Fruit fly (Drosophila melanogaster) whole organism, embryonic: ENCODE results near the gene stv.

Experiments
- Aef1 ChIP-seq: fragments of 200-800 bp; sonication (Bioruptor generic); IDR thresholded peaks from 3 replicates; pipeline ENCODE4 v1.3.6; 2022; ENCODE audit warnings: missing biosample characterization, missing genetic modification characterization
- Awh ChIP-seq: fragments of 200-800 bp; sonication (Bioruptor generic); IDR thresholded peaks from 2 replicates; pipeline ENCODE4, ENCODE4 v1.3.6; 2022; ENCODE audit warnings: missing biosample characterization, missing genetic modification characterization
- B-H2 ChIP-seq: fragments of 200-800 bp; sonication (Bioruptor generic); optimal IDR thresholded peaks from 2 replicates; lab custom pipeline; 2018; ENCODE audit warnings: missing biosample characterization, mild to moderate bottlenecking, missing genetic modification characterization
- Bdp1 ChIP-seq: fragments of 200-800 bp; sonication (Bioruptor generic); optimal IDR thresholded peaks from 3 replicates; lab custom pipeline; 2016; ENCODE audit warnings: missing biosample characterization, missing genetic modification characterization
- CG10959 ChIP-seq: fragments of 200-800 bp; sonication (Bioruptor generic); IDR thresholded peaks from 2 replicates; pipeline ENCODE4 v1.3.6; 2022; ENCODE audit warnings: missing biosample characterization, missing genetic modification characterization
- CG12769 ChIP-seq: fragments of 200-800 bp; sonication (Bioruptor generic); optimal IDR thresholded peaks from 2 replicates; lab custom pipeline; 2019; ENCODE audit warnings: missing biosample characterization, mild to moderate bottlenecking, missing genetic modification characterization, moderate library complexity
- CG13894 ChIP-seq: fragments of 200-800 bp; sonication (Bioruptor generic); optimal IDR thresholded peaks from 3 replicates; lab custom pipeline; 2018; ENCODE audit warnings: missing biosample characterization, mild to moderate bottlenecking, missing genetic modification characterization, moderate library complexity
- CG14050 ChIP-seq: fragments of 200-800 bp; sonication (Bioruptor generic); IDR thresholded peaks from 3 replicates; pipeline ENCODE4 v1.3.6; 2022; ENCODE audit warnings: missing biosample characterization, missing genetic modification characterization
- CG14860 ChIP-seq: fragments of 200-800 bp; sonication (Bioruptor generic); IDR thresholded peaks from 3 replicates; pipeline ENCODE4 v1.3.6; 2022; ENCODE audit warnings: missing biosample characterization, missing genetic modification characterization; ENCODE audit not compliant: partially characterized antibody
- CG16813 ChIP-seq: fragments of 200-800 bp; sonication (Bioruptor generic); IDR thresholded peaks from 3 replicates; pipeline ENCODE4 v1.3.6; 2022; ENCODE audit warnings: missing biosample characterization, missing genetic modification characterization; ENCODE audit not compliant: partially characterized antibody
- CG2199 ChIP-seq: fragments of 200-800 bp; sonication (Bioruptor generic); IDR thresholded peaks from 3 replicates; pipeline ENCODE4 v1.3.6; 2022; ENCODE audit warnings: missing biosample characterization, missing genetic modification characterization
- CG31365 ChIP-seq: fragments of 200-800 bp; sonication (Bioruptor generic); optimal IDR thresholded peaks from 2 replicates; lab custom pipeline; 2018; ENCODE audit warnings: missing biosample characterization, mild to moderate bottlenecking, missing genetic modification characterization
- CG34224 ChIP-seq: fragments of 200-800 bp; sonication (Bioruptor generic); IDR thresholded peaks from 3 replicates; pipeline ENCODE4 v1.3.6; 2022; ENCODE audit warnings: missing biosample characterization, missing genetic modification characterization; ENCODE audit not compliant: partially characterized antibody
- CG3995 ChIP-seq: fragments of 200-800 bp; sonication (Bioruptor generic); optimal IDR thresholded peaks from 3 replicates; lab custom pipeline; 2016; ENCODE audit warnings: missing biosample characterization, missing genetic modification characterization
- CG42726 ChIP-seq: fragments of 200-800 bp; sonication (Bioruptor generic); IDR thresholded peaks from 2 replicates; pipeline ENCODE4 v1.3.6; 2022; ENCODE audit warnings: missing biosample characterization, missing genetic modification characterization; ENCODE audit not compliant: partially characterized antibody
- CG4730 ChIP-seq: fragments of 200-800 bp; sonication (Bioruptor generic); IDR thresholded peaks from 2 replicates; pipeline ENCODE4 v1.3.6; 2022; ENCODE audit warnings: missing biosample characterization, missing genetic modification characterization
- CG6791 ChIP-seq: fragments of 200-800 bp; sonication (Bioruptor generic); IDR thresholded peaks from 3 replicates; pipeline ENCODE4 v1.3.6; 2022; ENCODE audit warnings: missing biosample characterization, missing genetic modification characterization; ENCODE audit not compliant: partially characterized antibody
- CG7928 ChIP-seq: fragments of 200-800 bp; sonication (Bioruptor generic); optimal IDR thresholded peaks from 2 replicates; lab custom pipeline; 2017; ENCODE audit warnings: missing biosample characterization, mild to moderate bottlenecking, missing genetic modification characterization
- Dip2 ChIP-seq: fragments of 200-800 bp; sonication (Bioruptor generic); IDR thresholded peaks from 2 replicates; pipeline ENCODE4 v1.3.6; 2022; ENCODE audit warnings: missing biosample characterization, missing genetic modification characterization
- Doc3 ChIP-seq: fragments of 200-800 bp; sonication (Bioruptor generic); IDR thresholded peaks from 3 replicates; pipeline ENCODE4 v1.3.6; 2022; ENCODE audit warnings: missing biosample characterization, missing genetic modification characterization; ENCODE audit not compliant: partially characterized antibody
- HHEX ChIP-seq: fragments of 200-800 bp; sonication (Bioruptor generic); optimal IDR thresholded peaks from 3 replicates; lab custom pipeline; 2017; ENCODE audit warnings: missing biosample characterization, mild to moderate bottlenecking, missing genetic modification characterization, missing genetic modification reagents
- Hmx ChIP-seq: fragments of 200-800 bp; sonication (Bioruptor generic); optimal IDR thresholded peaks from 2 replicates; lab custom pipeline; 2016; ENCODE audit warnings: missing biosample characterization, missing genetic modification characterization
- Hr78 ChIP-seq, 2 experiments: fragments of 200-800 bp in 1 of 2; fragments of >200 bp in 1 of 2; sonication (Bioruptor generic) in 1 of 2; optimal IDR thresholded peaks; 2 replicates each; lab custom pipeline; 2017 to 2019; ENCODE audit warnings: missing biosample characterization in 2 of 2, missing genetic modification characterization in 2 of 2, mild to moderate bottlenecking in 1 of 2, moderate library complexity in 1 of 2
- Med ChIP-seq: fragments of 200-800 bp; sonication (Bioruptor generic); peaks from one replicate; lab custom pipeline; 2016; ENCODE audit warnings: missing biosample characterization, missing genetic modification characterization, mild to moderate bottlenecking, inconsistent platforms, moderate library complexity
- Nf-YB ChIP-seq: fragments of 200-800 bp; sonication (Bioruptor generic); optimal IDR thresholded peaks from 3 replicates; lab custom pipeline; 2019; ENCODE audit warnings: missing biosample characterization, mild to moderate bottlenecking, missing genetic modification characterization, moderate library complexity
- Opbp ChIP-seq: fragments of 200-800 bp; sonication (Bioruptor generic); IDR thresholded peaks from 3 replicates; pipeline ENCODE4 v1.3.6; 2022; ENCODE audit warnings: missing biosample characterization, missing genetic modification characterization; ENCODE audit not compliant: partially characterized antibody
- Stat92E ChIP-seq, 3 experiments: fragments of >200 bp in 2 of 3; fragments of 200-800 bp in 1 of 3; sonication (Bioruptor generic) in 1 of 3; optimal IDR thresholded peaks; 2 replicates each; lab custom pipeline; 2017 to 2019; ENCODE audit warnings: missing biosample characterization in 3 of 3, missing genetic modification characterization in 3 of 3, mild to moderate bottlenecking in 1 of 3, moderate library complexity in 1 of 3
- YL-1 ChIP-seq: fragments of 200-800 bp; sonication (Bioruptor generic); optimal IDR thresholded peaks from 3 replicates; lab custom pipeline; 2017; ENCODE audit warnings: missing biosample characterization, mild to moderate bottlenecking, missing genetic modification characterization
- abd-A ChIP-seq: fragments of 200-800 bp; sonication (Bioruptor generic); optimal IDR thresholded peaks from 3 replicates; lab custom pipeline; 2019; ENCODE audit warnings: missing biosample characterization, mild to moderate bottlenecking, missing genetic modification characterization, moderate library complexity
- amos ChIP-seq: fragments of 200-800 bp; sonication (Bioruptor generic); IDR thresholded peaks from 2 replicates; pipeline ENCODE4 v1.3.6; 2022; ENCODE audit warnings: missing biosample characterization, missing genetic modification characterization; ENCODE audit not compliant: partially characterized antibody
- ase ChIP-seq: fragments of 200-800 bp; sonication (Bioruptor generic); IDR thresholded peaks from 3 replicates; pipeline ENCODE4 v1.3.6; 2022; ENCODE audit warnings: missing biosample characterization, missing genetic modification characterization
- az2 ChIP-seq: fragments of 200-800 bp; sonication (Bioruptor generic); optimal IDR thresholded peaks from 3 replicates; lab custom pipeline; 2016; ENCODE audit warnings: missing biosample characterization, missing genetic modification characterization
- bbx ChIP-seq: fragments of 200-800 bp; sonication (Bioruptor generic); IDR thresholded peaks from 2 replicates; pipeline ENCODE4 v1.3.6; 2022; ENCODE audit warnings: missing biosample characterization, missing genetic modification characterization; ENCODE audit not compliant: partially characterized antibody
- chm ChIP-seq: fragments of 200-800 bp; sonication (Bioruptor generic); IDR thresholded peaks from 2 replicates; pipeline ENCODE4 v1.3.6; 2022; ENCODE audit warnings: missing biosample characterization, missing genetic modification characterization
- ci ChIP-seq: fragments of 200-800 bp; sonication (Bioruptor generic); IDR thresholded peaks from 3 replicates; pipeline ENCODE4 v1.3.6; 2022; ENCODE audit warnings: missing biosample characterization, missing genetic modification characterization
- ftz-f1 ChIP-seq: fragments of 200-800 bp; sonication (Bioruptor generic); optimal IDR thresholded peaks from 2 replicates; lab custom pipeline; 2016; ENCODE audit warnings: missing biosample characterization, missing genetic modification characterization
- gcm ChIP-seq: fragments of 200-800 bp; sonication (Bioruptor generic); optimal IDR thresholded peaks from 2 replicates; lab custom pipeline; 2019; ENCODE audit warnings: missing biosample characterization, mild to moderate bottlenecking, missing genetic modification characterization, moderate library complexity
- knrl ChIP-seq: fragments of 200-800 bp; sonication (Bioruptor generic); IDR thresholded peaks from 3 replicates; pipeline ENCODE4 v1.3.6; 2022; ENCODE audit warnings: missing biosample characterization, missing genetic modification characterization; ENCODE audit not compliant: partially characterized antibody
- mirr ChIP-seq: fragments of 200-800 bp; sonication (Bioruptor generic); optimal IDR thresholded peaks from 3 replicates; lab custom pipeline; 2018; ENCODE audit warnings: missing biosample characterization, mild to moderate bottlenecking, missing genetic modification characterization
- mld ChIP-seq: fragments of 200-800 bp; sonication (Bioruptor generic); IDR thresholded peaks from 3 replicates; pipeline ENCODE4 v1.3.6; 2022; ENCODE audit warnings: missing biosample characterization, missing genetic modification characterization; ENCODE audit not compliant: partially characterized antibody
- nerfin-2 ChIP-seq: fragments of 200-800 bp; sonication (Bioruptor generic); IDR thresholded peaks from 2 replicates; pipeline ENCODE4 v1.3.6; 2022; ENCODE audit warnings: missing biosample characterization, missing genetic modification characterization; ENCODE audit not compliant: partially characterized antibody
- sens ChIP-seq: fragments of 200-800 bp; sonication (Bioruptor generic); peaks from one replicate; lab custom pipeline; 2016; ENCODE audit warnings: missing biosample characterization, missing genetic modification characterization
- sens-2 ChIP-seq: fragments of 200-800 bp; sonication (Bioruptor generic); IDR thresholded peaks from 2 replicates; pipeline ENCODE4 v1.3.6; 2022; ENCODE audit warnings: missing biosample characterization, missing genetic modification characterization
- shn ChIP-seq: fragments of 200-800 bp; sonication (Bioruptor generic); optimal IDR thresholded peaks from 3 replicates; lab custom pipeline; 2016; ENCODE audit warnings: missing biosample characterization, missing genetic modification characterization
- tna ChIP-seq: fragments of 200-800 bp; sonication (Bioruptor generic); IDR thresholded peaks from 2 replicates; pipeline ENCODE4 v1.3.6; 2022; ENCODE audit warnings: missing biosample characterization, missing genetic modification characterization; ENCODE audit not compliant: partially characterized antibody
- vnd ChIP-seq: fragments of 200-800 bp; sonication (Bioruptor generic); IDR thresholded peaks from 3 replicates; pipeline ENCODE4 v1.3.6; 2022; ENCODE audit warnings: missing biosample characterization, missing genetic modification characterization; ENCODE audit not compliant: partially characterized antibody
- wek ChIP-seq: fragments of 200-800 bp; sonication (Bioruptor generic); optimal IDR thresholded peaks from 3 replicates; lab custom pipeline; 2018; ENCODE audit warnings: missing biosample characterization, mild to moderate bottlenecking, missing genetic modification characterization, moderate library complexity
- z ChIP-seq: fragments of 200-800 bp; sonication (Bioruptor generic); IDR thresholded peaks from 3 replicates; pipeline ENCODE4 v1.3.6; 2022; ENCODE audit warnings: missing biosample characterization, missing genetic modification characterization

Gene stv

dm6 chr3L:13432791-13433190 lies 44.5 kb upstream of the stv start:
- TF ChIP-seq Hmx (GFP tag; lab: Kevin White, UChicago) = no peak
- TF ChIP-seq shn (GFP tag; lab: Kevin White, UChicago) = no peak
- peak; percentile 73 for TF ChIP-seq CG16813 (GFP tag; lab: Robert Waterston, UW)
- TF ChIP-seq CG6791 = peak; percentile 87
- no peak for TF ChIP-seq CG10959 (GFP tag; lab: Robert Waterston, UW)
- peak; percentile 14 for TF ChIP-seq Med (GFP tag; lab: Kevin White, UChicago)
- TF ChIP-seq Aef1 = no peak
- TF ChIP-seq Bdp1 (GFP tag; lab: Kevin White, UChicago) = peak; percentile 98
- no peak for TF ChIP-seq CG4730 (GFP tag; lab: Robert Waterston, UW)
- no peak for TF ChIP-seq CG7928 (GFP tag; lab: Kevin White, UChicago)
- peak; percentile 79 for TF ChIP-seq abd-A (tag; lab: Kevin White, UChicago)
- no peak for TF ChIP-seq CG31365 (tag; lab: Kevin White, UChicago)
- 0 out of 3 replicates have a peak, but pooled peaks have one; percentile 15 for TF ChIP-seq ci (GFP tag; lab: Robert Waterston, UW)
- peak; percentile 72 for TF ChIP-seq tna (GFP tag; lab: Robert Waterston, UW)
- TF ChIP-seq CG2199 (GFP tag; lab: Robert Waterston, UW) = 0 out of 3 replicates have a peak, but pooled peaks have one; percentile 10
- TF ChIP-seq CG12769 = peak; percentile 64
- peak; percentile 79 for TF ChIP-seq amos (GFP tag; lab: Robert Waterston, UW)
- peak; percentile 13 for TF ChIP-seq CG3995 (GFP tag; lab: Kevin White, UChicago)
- TF ChIP-seq mld (GFP tag; lab: Robert Waterston, UW) = peak; percentile 68; the same call in 2 of the 3 replicates
- no peak for TF ChIP-seq Dip2 (GFP tag; lab: Robert Waterston, UW)
- peak in 1 of 2 experiments; percentile 45 for TF ChIP-seq Hr78 (GFP tag; optimal IDR thresholded peaks at IDR 0.05; lab: Kevin White, UChicago)
- TF ChIP-seq mirr (GFP tag; lab: Kevin White, UChicago) = peak; percentile 42
- TF ChIP-seq gcm = peak; percentile 8
- no peak for TF ChIP-seq az2 (GFP tag; lab: Kevin White, UChicago)
- no peak for TF ChIP-seq sens-2
- TF ChIP-seq B-H2 (GFP tag; lab: Kevin White, UChicago) = no peak
- peak in 1 of 3 experiments; percentile 38 for TF ChIP-seq Stat92E (GFP tag; optimal IDR thresholded peaks at IDR 0.05; lab: Kevin White, UChicago)
- TF ChIP-seq vnd (GFP tag; lab: Robert Waterston, UW) = peak; percentile 25; the same call in 1 of the 3 replicates
- TF ChIP-seq chm (GFP tag; lab: Robert Waterston, UW) = no peak
- no peak for TF ChIP-seq ase (GFP tag; lab: Robert Waterston, UW)
- TF ChIP-seq YL-1 = no peak
- no peak for TF ChIP-seq Nf-YB (GFP tag; lab: Kevin White, UChicago)
- peak; percentile 46; the same call in 2 of the 3 replicates for TF ChIP-seq CG34224 (GFP tag; lab: Robert Waterston, UW)
- TF ChIP-seq Doc3 (GFP tag; lab: Robert Waterston, UW) = 0 out of 3 replicates have a peak, but pooled peaks have one; percentile 11
- peak; percentile 47; the same call in 1 of the 2 replicates for TF ChIP-seq Awh (GFP tag; lab: Robert Waterston, UW)
- peak; percentile 54 for TF ChIP-seq sens (GFP tag; lab: Kevin White, UChicago)
- no peak for TF ChIP-seq CG14050 (GFP tag; lab: Robert Waterston, UW)
- TF ChIP-seq CG42726 (GFP tag; lab: Robert Waterston, UW) = peak; percentile 66
- peak; percentile 55; the same call in 1 of the 2 replicates for TF ChIP-seq nerfin-2
- TF ChIP-seq Opbp (GFP tag; lab: Robert Waterston, UW) = peak; percentile 81
- no peak for TF ChIP-seq HHEX
- peak; percentile 36 for TF ChIP-seq ftz-f1 (GFP tag; lab: Kevin White, UChicago)
- peak; percentile 19; the same call in 2 of the 3 replicates for TF ChIP-seq knrl (GFP tag; lab: Robert Waterston, UW)
- peak; percentile 52 for TF ChIP-seq CG13894
- TF ChIP-seq bbx (GFP tag; lab: Robert Waterston, UW) = peak; percentile 70; the same call in 1 of the 2 replicates
- TF ChIP-seq wek (GFP tag; lab: Kevin White, UChicago) = peak; percentile 42
- peak; percentile 55; the same call in 1 of the 3 replicates for TF ChIP-seq z (GFP tag; lab: Robert Waterston, UW)
- TF ChIP-seq CG14860 (GFP tag; lab: Robert Waterston, UW) = peak; percentile 46
